Fruit fly (Drosophila melanogaster) whole organism, embryonic: ENCODE data around the gene Lcp65Ag2.

Experiments used
- Awh ChIP-seq: fragments of 200-800 bp; sonication (Bioruptor generic); IDR thresholded peaks from 2 replicates; pipeline ENCODE4, ENCODE4 v1.3.6; 2022; ENCODE audit warnings: missing biosample characterization, missing genetic modification characterization
- BtbVII ChIP-seq: fragments of 200-800 bp; sonication (Bioruptor generic); optimal IDR thresholded peaks from 3 replicates; lab custom pipeline; 2017; ENCODE audit warnings: missing biosample characterization, mild to moderate bottlenecking, missing genetic modification characterization
- CG10147 ChIP-seq: fragments of 200-800 bp; sonication (Bioruptor generic); optimal IDR thresholded peaks from 2 replicates; lab custom pipeline; 2019; ENCODE audit warnings: missing biosample characterization, mild to moderate bottlenecking, missing genetic modification characterization, moderate library complexity
- CG11695 ChIP-seq: fragments of 200-800 bp; sonication (Bioruptor generic); IDR thresholded peaks from 3 replicates; pipeline ENCODE4 v1.3.6; 2022; ENCODE audit warnings: missing biosample characterization, missing genetic modification characterization
- CG12219 ChIP-seq: fragments of 200-800 bp; sonication (Bioruptor generic); optimal IDR thresholded peaks from 3 replicates; lab custom pipeline; 2018; ENCODE audit warnings: missing biosample characterization, mild to moderate bottlenecking, missing genetic modification characterization
- CG13424 ChIP-seq: fragments of 200-800 bp; sonication (Bioruptor generic); optimal IDR thresholded peaks from 2 replicates; lab custom pipeline; 2019; ENCODE audit warnings: missing biosample characterization, mild to moderate bottlenecking, missing genetic modification characterization, moderate library complexity
- CG14014 ChIP-seq: fragments of 200-800 bp; sonication (Bioruptor generic); IDR thresholded peaks from 2 replicates; pipeline ENCODE4 v1.3.6; 2022; ENCODE audit warnings: missing biosample characterization, missing genetic modification characterization
- CG14050 ChIP-seq: fragments of 200-800 bp; sonication (Bioruptor generic); IDR thresholded peaks from 3 replicates; pipeline ENCODE4 v1.3.6; 2022; ENCODE audit warnings: missing biosample characterization, missing genetic modification characterization
- CG1647 ChIP-seq: fragments of 200-800 bp; sonication (Bioruptor generic); optimal IDR thresholded peaks from 3 replicates; lab custom pipeline; 2016; ENCODE audit warnings: missing biosample characterization, missing genetic modification characterization
- CG17359 ChIP-seq: fragments of 200-800 bp; sonication (Bioruptor generic); optimal IDR thresholded peaks from 3 replicates; lab custom pipeline; 2018; ENCODE audit warnings: missing biosample characterization, mild to moderate bottlenecking, missing genetic modification characterization, moderate library complexity
- CG18599 ChIP-seq: fragments of 200-800 bp; sonication (Bioruptor generic); optimal IDR thresholded peaks from 3 replicates; lab custom pipeline; 2017; ENCODE audit warnings: missing biosample characterization, missing genetic modification characterization, mild to moderate bottlenecking, moderate library complexity, missing genetic modification reagents
- CG18764 ChIP-seq: fragments of 200-800 bp; sonication (Bioruptor generic); optimal IDR thresholded peaks from 3 replicates; lab custom pipeline; 2016; ENCODE audit warnings: missing biosample characterization, missing genetic modification characterization
- CG31441 ChIP-seq: fragments of 200-800 bp; sonication (Bioruptor generic); IDR thresholded peaks from 2 replicates; pipeline ENCODE4 v1.3.6; 2022; ENCODE audit warnings: missing biosample characterization, missing genetic modification characterization
- CG3407 ChIP-seq: fragments of 200-800 bp; sonication (Bioruptor generic); optimal IDR thresholded peaks from 2 replicates; lab custom pipeline; 2018; ENCODE audit warnings: missing biosample characterization, mild to moderate bottlenecking, missing genetic modification characterization
- CG4328 ChIP-seq: fragments of 200-800 bp; sonication (Bioruptor generic); optimal IDR thresholded peaks from 3 replicates; lab custom pipeline; 2017; ENCODE audit warnings: missing biosample characterization, missing genetic modification reagents, missing genetic modification characterization
- CG4820 ChIP-seq: fragments of 200-800 bp; sonication (Bioruptor generic); optimal IDR thresholded peaks from 3 replicates; lab custom pipeline; 2016; ENCODE audit warnings: missing biosample characterization, missing genetic modification characterization
- CG5180 ChIP-seq: fragments of 200-800 bp; sonication (Bioruptor generic); optimal IDR thresholded peaks from 3 replicates; lab custom pipeline; 2017; ENCODE audit warnings: missing biosample characterization, missing genetic modification characterization, mild to moderate bottlenecking, moderate library complexity, missing genetic modification reagents
- CG6654 ChIP-seq: fragments of 200-800 bp; sonication (Bioruptor generic); optimal IDR thresholded peaks from 2 replicates; lab custom pipeline; 2017; ENCODE audit warnings: missing biosample characterization, mild to moderate bottlenecking, missing genetic modification characterization
- CG6683 ChIP-seq: fragments of 200-800 bp; sonication (Bioruptor generic); optimal IDR thresholded peaks from 2 replicates; lab custom pipeline; 2017; ENCODE audit warnings: missing biosample characterization, mild to moderate bottlenecking, missing genetic modification characterization, missing genetic modification reagents
- CG8478 ChIP-seq: fragments of >200 bp; optimal IDR thresholded peaks from 2 replicates; lab custom pipeline; 2018
- CG9817 ChIP-seq: fragments of 200-800 bp; sonication (Bioruptor generic); optimal IDR thresholded peaks from 2 replicates; lab custom pipeline; 2018; ENCODE audit warnings: missing biosample characterization, mild to moderate bottlenecking, missing genetic modification characterization, moderate library complexity
- Camta ChIP-seq: fragments of 200-800 bp; sonication (Bioruptor generic); optimal IDR thresholded peaks from 2 replicates; lab custom pipeline; 2016; ENCODE audit warnings: missing biosample characterization, missing genetic modification characterization
- Chrac-16 ChIP-seq: fragments of 200-800 bp; sonication (Bioruptor generic); optimal IDR thresholded peaks from 3 replicates; lab custom pipeline; 2016; ENCODE audit warnings: missing biosample characterization, missing genetic modification characterization
- CrebB ChIP-seq: fragments of 200-800 bp; sonication (Bioruptor generic); optimal IDR thresholded peaks from 3 replicates; lab custom pipeline; 2018; ENCODE audit warnings: missing biosample characterization, mild to moderate bottlenecking, missing genetic modification characterization
- Eip74EF ChIP-seq, 2 experiments: fragments of 200-800 bp in 1 of 2; fragments of >200 bp in 1 of 2; sonication (Bioruptor generic) in 1 of 2; optimal IDR thresholded peaks; 2 replicates each; lab custom pipeline; 2017 to 2019; ENCODE audit warnings: missing biosample characterization in 2 of 2, missing genetic modification characterization in 2 of 2, mild to moderate bottlenecking in 1 of 2, moderate library complexity in 1 of 2
- Gsc ChIP-seq: fragments of 200-800 bp; sonication (Bioruptor generic); IDR thresholded peaks from 2 replicates; pipeline ENCODE4 v1.3.6; 2022; ENCODE audit warnings: missing biosample characterization, missing genetic modification characterization
- Hr51 ChIP-seq, 2 experiments: fragments of 200-800 bp; sonication (Bioruptor generic); optimal IDR thresholded peaks; 2 replicates in 1 of 2; 3 replicates in 1 of 2; lab custom pipeline; 2016 to 2018; ENCODE audit warnings: missing biosample characterization in 2 of 2, missing genetic modification characterization in 2 of 2, mild to moderate bottlenecking in 1 of 2, moderate library complexity in 1 of 2
- Nf-YA ChIP-seq: fragments of 200-800 bp; sonication (Bioruptor generic); IDR thresholded peaks from 2 replicates; pipeline ENCODE4 v1.3.6; 2022; ENCODE audit warnings: missing biosample characterization, missing genetic modification characterization
- Oaz ChIP-seq: fragments of 200-800 bp; sonication (Bioruptor generic); IDR thresholded peaks from 2 replicates; pipeline ENCODE4 v1.3.6; 2022; ENCODE audit warnings: missing biosample characterization, missing genetic modification characterization
- Six4 ChIP-seq: fragments of 200-800 bp; sonication (Bioruptor generic); optimal IDR thresholded peaks from 2 replicates; lab custom pipeline; 2016; ENCODE audit warnings: missing biosample characterization, missing genetic modification characterization
- Sox100B ChIP-seq: fragments of 200-800 bp; sonication (Bioruptor generic); optimal IDR thresholded peaks from 3 replicates; lab custom pipeline; 2018; ENCODE audit warnings: missing biosample characterization, mild to moderate bottlenecking, missing genetic modification characterization
- Sry-β ChIP-seq: fragments of 200-800 bp; sonication (Bioruptor generic); optimal IDR thresholded peaks from 2 replicates; lab custom pipeline; 2018; ENCODE audit warnings: missing biosample characterization, mild to moderate bottlenecking, missing genetic modification characterization, moderate library complexity
- aop ChIP-seq: fragments of 200-800 bp; sonication (Bioruptor generic); IDR thresholded peaks from 2 replicates; pipeline ENCODE4 v1.3.6; 2022; ENCODE audit warnings: missing biosample characterization, missing genetic modification characterization
- ato ChIP-seq: fragments of 200-800 bp; sonication (Bioruptor generic); IDR thresholded peaks from 2 replicates; pipeline ENCODE4 v1.3.6; 2022; ENCODE audit warnings: missing biosample characterization, missing genetic modification characterization; ENCODE audit not compliant: partially characterized antibody
- bcd ChIP-seq: fragments of 200-800 bp; sonication (Bioruptor generic); optimal IDR thresholded peaks from 2 replicates; lab custom pipeline; 2017; ENCODE audit warnings: missing biosample characterization, mild to moderate bottlenecking, missing genetic modification characterization
- danr ChIP-seq: fragments of 200-800 bp; sonication (Bioruptor generic); IDR thresholded peaks from 2 replicates; pipeline ENCODE4 v1.3.6; 2022; ENCODE audit warnings: missing biosample characterization, missing genetic modification characterization
- dmrt99B ChIP-seq: fragments of 200-800 bp; sonication (Bioruptor generic); optimal IDR thresholded peaks from 2 replicates; lab custom pipeline; 2018; ENCODE audit warnings: missing biosample characterization, mild to moderate bottlenecking, missing genetic modification characterization, moderate library complexity
- eve ChIP-seq, 2 experiments: fragments of >200 bp; optimal IDR thresholded peaks; 2 replicates each; lab custom pipeline; 2017; ENCODE audit warnings: missing biosample characterization in 2 of 2, missing genetic modification characterization in 2 of 2
- ind ChIP-seq: fragments of 200-800 bp; sonication (Bioruptor generic); optimal IDR thresholded peaks from 3 replicates; lab custom pipeline; 2016; ENCODE audit warnings: missing biosample characterization, missing genetic modification characterization
- kah ChIP-seq: fragments of 200-800 bp; sonication (Bioruptor generic); optimal IDR thresholded peaks from 2 replicates; lab custom pipeline; 2018; ENCODE audit warnings: missing biosample characterization, mild to moderate bottlenecking, missing genetic modification characterization
- knrl ChIP-seq: fragments of 200-800 bp; sonication (Bioruptor generic); IDR thresholded peaks from 3 replicates; pipeline ENCODE4 v1.3.6; 2022; ENCODE audit warnings: missing biosample characterization, missing genetic modification characterization; ENCODE audit not compliant: partially characterized antibody
- lab ChIP-seq: fragments of 200-800 bp; sonication (Bioruptor generic); optimal IDR thresholded peaks from 3 replicates; lab custom pipeline; 2017; ENCODE audit warnings: missing biosample characterization, missing genetic modification characterization, mild to moderate bottlenecking, moderate library complexity, missing genetic modification reagents
- lov ChIP-seq, 2 experiments: fragments of 200-800 bp in 1 of 2; fragments of >200 bp in 1 of 2; sonication (Bioruptor generic) in 1 of 2; IDR thresholded peaks in 1 of 2; optimal IDR thresholded peaks in 1 of 2; 2 replicates in 1 of 2; 3 replicates in 1 of 2; pipeline versions ENCODE4 v1.3.6 to Lab custom; 2017 to 2022; ENCODE audit warnings: missing biosample characterization in 1 of 2, missing genetic modification characterization in 1 of 2
- mld ChIP-seq: fragments of 200-800 bp; sonication (Bioruptor generic); IDR thresholded peaks from 3 replicates; pipeline ENCODE4 v1.3.6; 2022; ENCODE audit warnings: missing biosample characterization, missing genetic modification characterization; ENCODE audit not compliant: partially characterized antibody
- scrt ChIP-seq: fragments of 200-800 bp; sonication (Bioruptor generic); optimal IDR thresholded peaks from 2 replicates; lab custom pipeline; 2018; ENCODE audit warnings: missing biosample characterization, mild to moderate bottlenecking, missing genetic modification characterization, moderate library complexity
- trh ChIP-seq: fragments of 200-800 bp; sonication (Bioruptor generic); optimal IDR thresholded peaks from 2 replicates; lab custom pipeline; 2016; ENCODE audit warnings: missing biosample characterization, missing genetic modification characterization
- tx ChIP-seq: fragments of 200-800 bp; sonication (Bioruptor generic); optimal IDR thresholded peaks from 2 replicates; lab custom pipeline; 2016; ENCODE audit warnings: missing biosample characterization, missing genetic modification characterization
- wek ChIP-seq: fragments of 200-800 bp; sonication (Bioruptor generic); optimal IDR thresholded peaks from 3 replicates; lab custom pipeline; 2018; ENCODE audit warnings: missing biosample characterization, mild to moderate bottlenecking, missing genetic modification characterization, moderate library complexity
- yki ChIP-seq: fragments of >200 bp; optimal IDR thresholded peaks from 3 replicates; lab custom pipeline; 2018

The Lcp65Ag2 gene

dm6 chr3L:6139924-6140574, 6.7 kb upstream of the Lcp65Ag2 start, which contains the start of gene Cpr65Av (continued):
- TF ChIP-seq Oaz (GFP tag; lab: Robert Waterston, UW) (no peak), CG1647 (GFP tag; lab: Kevin White, UChicago) (no peak), ind (no peak), Sry-β (GFP tag; lab: Kevin White, UChicago) (no peak), CG14050 (GFP tag; lab: Robert Waterston, UW) (peak; percentile 29; the same call in 1 of the 3 replicates), CG6654 (no peak), CG12219 (GFP tag; lab: Kevin White, UChicago) (peak; percentile 23), CG14014 (GFP tag; lab: Robert Waterston, UW) (peak; percentile 34; the same call in 1 of the 2 replicates), CG13424 (peak; percentile 39), trh (GFP tag; lab: Kevin White, UChicago) (no peak), Sox100B (GFP tag; lab: Kevin White, UChicago) (peak; percentile 38), Six4 (GFP tag; lab: Kevin White, UChicago) (no peak), CG18764 (no peak), CG10147 (GFP tag; lab: Kevin White, UChicago) (no peak), BtbVII (GFP tag; lab: Kevin White, UChicago) (peak; percentile 5), yki (lab: Kevin White, UChicago) (no peak), Nf-YA (GFP tag; lab: Robert Waterston, UW) (peak; percentile 33; the same call in 1 of the 2 replicates), CG17359 (peak; percentile 40), CG3407 (GFP tag; lab: Kevin White, UChicago) (peak; percentile 26), CG5180 (peak; percentile 30), ato (GFP tag; lab: Robert Waterston, UW) (no peak), lab (peak; percentile 25), mld (GFP tag; lab: Robert Waterston, UW) (no peak), Chrac-16 (GFP tag; lab: Kevin White, UChicago) (no peak), aop (GFP tag; lab: Robert Waterston, UW) (no peak), CG8478 (lab: Kevin White, UChicago) (no peak), eve (GFP tag; optimal IDR thresholded peaks at IDR 0.05; lab: Kevin White, UChicago) (peak in 1 of 2 experiments; percentile 21), CG31441 (GFP tag; lab: Robert Waterston, UW) (0 out of 2 replicates have a peak, but pooled peaks have one; percentile 12), bcd (GFP tag; lab: Kevin White, UChicago) (no peak), CG9817 (tag; lab: Kevin White, UChicago) (no peak), Awh (GFP tag; lab: Robert Waterston, UW) (peak; percentile 55), CG11695 (GFP tag; lab: Robert Waterston, UW) (no peak), CG4820 (GFP tag; lab: Kevin White, UChicago) (no peak), knrl (no peak), danr (GFP tag; lab: Robert Waterston, UW) (no peak), Eip74EF (GFP tag; optimal IDR thresholded peaks at IDR 0.05; lab: Kevin White, UChicago) (peak in 1 of 2 experiments; percentile 11), CG18599 (GFP tag; lab: Kevin White, UChicago) (peak; percentile 2), Hr51 (GFP tag; optimal IDR thresholded peaks at IDR 0.05; lab: Kevin White, UChicago) (peak in 1 of 2 experiments; percentile 43), tx (GFP tag; lab: Kevin White, UChicago) (no peak), CrebB (tag; lab: Kevin White, UChicago) (peak; percentile 26), scrt (no peak), kah (GFP tag; lab: Kevin White, UChicago) (no peak), Camta (GFP tag; lab: Kevin White, UChicago) (no peak), CG4328 (GFP tag; lab: Kevin White, UChicago) (no peak), dmrt99B (tag; lab: Kevin White, UChicago) (peak; percentile 59), wek (GFP tag; lab: Kevin White, UChicago) (peak; percentile 50), Gsc (GFP tag; lab: Robert Waterston, UW) (no peak), CG6683 (GFP tag; lab: Kevin White, UChicago) (no peak), lov (optimal IDR thresholded peaks at IDR 0.05; lab: Kevin White, UChicago) (no peak), lov (GFP tag; IDR thresholded peaks at IDR 0.05; lab: Robert Waterston, UW) (no peak)
